Worm (Caenorhabditis elegans) whole organism, L2 larva: Measurements from ENCODE around the gene Y39G8B.5.

Source experiments
- C34F6.9 ChIP-seq: fragments of 150-350 bp; optimal IDR thresholded peaks from 2 replicates; lab custom pipeline; 2014; ENCODE audit warnings: missing biosample characterization, missing genetic modification characterization
- F13H6.1 ChIP-seq: sonication (generic microtip); optimal IDR thresholded peaks from 2 replicates; lab custom pipeline; 2016; ENCODE audit warnings: missing genetic modification characterization, missing compliant biosample characterization
- Y55F3AM.14 ChIP-seq: fragments of 200-800 bp; sonication (Bioruptor generic); optimal IDR thresholded peaks from 2 replicates; lab custom pipeline; 2018; ENCODE audit warnings: mild to moderate bottlenecking, missing genetic modification characterization, missing compliant biosample characterization
- ZK546.5 ChIP-seq: sonication (generic microtip); optimal IDR thresholded peaks from 2 replicates; lab custom pipeline; 2017; ENCODE audit warnings: missing biosample characterization, missing genetic modification characterization
- aly-2 ChIP-seq: fragments of 150-350 bp; optimal IDR thresholded peaks from 2 replicates; lab custom pipeline; 2014; ENCODE audit warnings: missing biosample characterization, missing genetic modification characterization
- ama-1 ChIP-seq: fragments of 150-350 bp; optimal IDR thresholded peaks from 2 replicates; lab custom pipeline; 2018; ENCODE audit warnings: inconsistent platforms
- blmp-1 ChIP-seq: sonication (generic microtip); optimal IDR thresholded peaks from 2 replicates; lab custom pipeline; 2017; ENCODE audit warnings: missing genetic modification characterization, mild to moderate bottlenecking, missing compliant biosample characterization, antibody characterized with exemption, moderate library complexity; ENCODE audit not compliant: insufficient read depth
- ceh-82 ChIP-seq: fragments of 150-350 bp; optimal IDR thresholded peaks from 2 replicates; lab custom pipeline; 2014; ENCODE audit warnings: missing biosample characterization, missing genetic modification characterization
- egl-27 ChIP-seq: sonication (generic microtip); optimal IDR thresholded peaks from 3 replicates; lab custom pipeline; 2017; ENCODE audit warnings: missing biosample characterization, missing genetic modification reagents, missing genetic modification characterization
- elt-1 ChIP-seq: fragments of 150-350 bp; optimal IDR thresholded peaks from 2 replicates; lab custom pipeline; 2014; ENCODE audit warnings: missing biosample characterization, missing genetic modification characterization
- fos-1 ChIP-seq: fragments of 150-350 bp; optimal IDR thresholded peaks from 2 replicates; lab custom pipeline; 2014; ENCODE audit warnings: missing biosample characterization, missing genetic modification characterization
- lin-11 ChIP-seq: fragments of 150-350 bp; sonication (generic microtip); optimal IDR thresholded peaks from 2 replicates; lab custom pipeline; 2014; ENCODE audit warnings: missing biosample characterization, missing genetic modification characterization, inconsistent platforms, mixed read lengths
- lin-13 ChIP-seq: fragments of 150-350 bp; optimal IDR thresholded peaks from 2 replicates; lab custom pipeline; 2014; ENCODE audit warnings: missing biosample characterization, missing genetic modification reagents, missing genetic modification characterization
- lin-39 ChIP-seq: fragments of 150-350 bp; optimal IDR thresholded peaks from 2 replicates; lab custom pipeline; 2014; ENCODE audit warnings: missing biosample characterization, missing genetic modification reagents, missing genetic modification characterization
- lsy-2 ChIP-seq, 2 experiments: fragments of 150-350 bp in 1 of 2; sonication (generic microtip) in 1 of 2; optimal IDR thresholded peaks; 2 replicates each; lab custom pipeline; 2014 to 2017; ENCODE audit warnings: missing biosample characterization in 2 of 2, missing genetic modification characterization in 2 of 2
- mdl-1 ChIP-seq, 2 experiments: fragments of 150-350 bp in 1 of 2; sonication (generic microtip) in 1 of 2; optimal IDR thresholded peaks; 2 replicates each; lab custom pipeline; 2017; ENCODE audit warnings: missing biosample characterization in 2 of 2, missing genetic modification characterization in 2 of 2
- nhr-10 ChIP-seq: sonication (generic microtip); optimal IDR thresholded peaks from 2 replicates; lab custom pipeline; 2017; ENCODE audit warnings: missing biosample characterization, missing genetic modification characterization
- nhr-11 ChIP-seq: fragments of 150-350 bp; optimal IDR thresholded peaks from 2 replicates; lab custom pipeline; 2014; ENCODE audit warnings: missing biosample characterization, missing genetic modification characterization
- nhr-12 ChIP-seq: fragments of 150-350 bp; optimal IDR thresholded peaks from 2 replicates; lab custom pipeline; 2014; ENCODE audit warnings: missing biosample characterization, missing genetic modification characterization
- nhr-21 ChIP-seq: fragments of 150-350 bp; optimal IDR thresholded peaks from 2 replicates; lab custom pipeline; 2014; ENCODE audit warnings: missing biosample characterization, missing genetic modification characterization
- nhr-23 ChIP-seq: fragments of 150-350 bp; optimal IDR thresholded peaks from 2 replicates; lab custom pipeline; 2014; ENCODE audit warnings: missing biosample characterization, missing genetic modification reagents, missing genetic modification characterization
- nhr-237 ChIP-seq: fragments of 150-350 bp; optimal IDR thresholded peaks from 2 replicates; lab custom pipeline; 2014; ENCODE audit warnings: missing biosample characterization, missing genetic modification characterization
- nhr-25 ChIP-seq: fragments of 150-350 bp; sonication (generic microtip); optimal IDR thresholded peaks from 3 replicates; lab custom pipeline; 2014; ENCODE audit warnings: missing biosample characterization, missing genetic modification characterization
- nhr-6 ChIP-seq: fragments of 150-350 bp; optimal IDR thresholded peaks from 2 replicates; lab custom pipeline; 2014; ENCODE audit warnings: missing biosample characterization, missing genetic modification characterization
- nhr-77 ChIP-seq: fragments of 150-350 bp; optimal IDR thresholded peaks from 2 replicates; lab custom pipeline; 2014; ENCODE audit warnings: missing biosample characterization, missing genetic modification characterization
- peb-1 ChIP-seq: fragments of 150-350 bp; optimal IDR thresholded peaks from 2 replicates; lab custom pipeline; 2014; ENCODE audit warnings: missing biosample characterization, missing genetic modification characterization
- sem-4 ChIP-seq: fragments of 150-350 bp; optimal IDR thresholded peaks from 2 replicates; lab custom pipeline; 2014; ENCODE audit warnings: missing biosample characterization, missing genetic modification reagents, missing genetic modification characterization
- skn-1 ChIP-seq: sonication (generic microtip); optimal IDR thresholded peaks from 2 replicates; lab custom pipeline; 2017; ENCODE audit warnings: missing biosample characterization, missing genetic modification characterization
- sma-3 ChIP-seq: sonication (generic microtip); optimal IDR thresholded peaks from 2 replicates; lab custom pipeline; 2016; ENCODE audit warnings: missing genetic modification reagents, missing genetic modification characterization, missing compliant biosample characterization
- sma-9 ChIP-seq, 2 experiments: fragments of 150-350 bp in 1 of 2; sonication (generic microtip) in 1 of 2; optimal IDR thresholded peaks; 2 replicates each; lab custom pipeline; 2014 to 2016; ENCODE audit warnings: missing genetic modification characterization in 2 of 2, mild to moderate bottlenecking in 1 of 2, missing biosample characterization in 1 of 2, missing compliant biosample characterization in 1 of 2, missing genetic modification reagents in 1 of 2, moderate library complexity in 1 of 2
- snpc-4 ChIP-seq: fragments of 150-350 bp; optimal IDR thresholded peaks from 2 replicates; lab custom pipeline; 2014; ENCODE audit warnings: missing biosample characterization, missing genetic modification characterization
- unc-39 ChIP-seq: fragments of 150-350 bp; optimal IDR thresholded peaks from 2 replicates; lab custom pipeline; 2014; ENCODE audit warnings: missing biosample characterization, missing genetic modification characterization
- unc-62 ChIP-seq: fragments of 150-350 bp; optimal IDR thresholded peaks from 2 replicates; lab custom pipeline; 2014; ENCODE audit warnings: missing biosample characterization, missing genetic modification reagents, missing genetic modification characterization
- zag-1 ChIP-seq: fragments of 150-350 bp; optimal IDR thresholded peaks from 2 replicates; lab custom pipeline; 2014; ENCODE audit warnings: missing biosample characterization, missing genetic modification characterization
- ztf-1 ChIP-seq: fragments of 200-800 bp; sonication (Bioruptor generic); conservative IDR thresholded peaks from 2 replicates; pipeline ENCODE4 v1.3.6; 2022; ENCODE audit warnings: missing genetic modification characterization, missing compliant biosample characterization
- ztf-11 ChIP-seq: sonication (generic microtip); optimal IDR thresholded peaks from 2 replicates; lab custom pipeline; 2017; ENCODE audit warnings: missing biosample characterization, missing genetic modification characterization

Gene Y39G8B.5

ce11 chrII:13972199-13972598, 19.4 kb downstream of the Y39G8B.5 start:
- no peak for TF ChIP-seq ztf-1 (GFP tag; lab: Robert Waterston, UW)
- TF ChIP-seq C34F6.9 (tag; lab: Kevin White, UChicago): no peak
- TF ChIP-seq skn-1 (tag; lab: Kevin White, UChicago): no peak
- TF ChIP-seq blmp-1 (tag; lab: Kevin White, UChicago): no peak
- no peak for TF ChIP-seq nhr-21 (tag; lab: Kevin White, UChicago)
- TF ChIP-seq lsy-2 (tag; optimal IDR thresholded peaks at IDR 0.05; lab: Kevin White, UChicago): no peak
- no peak for TF ChIP-seq aly-2 (tag; lab: Kevin White, UChicago)
- TF ChIP-seq ZK546.5 (tag; lab: Kevin White, UChicago): no peak
- TF ChIP-seq ceh-82: no peak
- TF ChIP-seq nhr-11 (tag; lab: Kevin White, UChicago): no peak
- no peak for TF ChIP-seq nhr-77 (tag; lab: Kevin White, UChicago)
- no peak for TF ChIP-seq snpc-4 (tag; lab: Kevin White, UChicago)
- no peak for TF ChIP-seq unc-62 (GFP tag; lab: Kevin White, UChicago)
- TF ChIP-seq lin-39: no peak
- TF ChIP-seq sem-4: no peak
- no peak for TF ChIP-seq fos-1
- no peak for TF ChIP-seq unc-39
- no peak for TF ChIP-seq F13H6.1 (tag; lab: Kevin White, UChicago)
- no peak for TF ChIP-seq nhr-23 (tag; lab: Kevin White, UChicago)

- no peak for TF ChIP-seq lin-11 (tag; lab: Kevin White, UChicago)
- TF ChIP-seq ztf-11 (tag; lab: Kevin White, UChicago): no peak
- no peak for TF ChIP-seq ama-1
- TF ChIP-seq nhr-10 (tag; lab: Kevin White, UChicago): no peak
- no peak for TF ChIP-seq nhr-237 (tag; lab: Kevin White, UChicago)
- TF ChIP-seq peb-1 (tag; lab: Kevin White, UChicago): no peak
- no peak for TF ChIP-seq elt-1 (tag; lab: Kevin White, UChicago)
- TF ChIP-seq zag-1 (tag; lab: Kevin White, UChicago): no peak
- TF ChIP-seq Y55F3AM.14 (GFP tag; lab: Kevin White, UChicago): no peak
- no peak for TF ChIP-seq nhr-6 (tag; lab: Kevin White, UChicago)
- no peak for TF ChIP-seq ZK546.5 (tag; lab: Kevin White, UChicago)
- no peak for TF ChIP-seq sma-9 (GFP tag; optimal IDR thresholded peaks at IDR 0.05; lab: Kevin White, UChicago)
- no peak for TF ChIP-seq sma-9 (tag; optimal IDR thresholded peaks at IDR 0.05; lab: Kevin White, UChicago)
- no peak for TF ChIP-seq ceh-82
- TF ChIP-seq egl-27: no peak
These were observed 22.7 kb downstream of the Y39G8B.5 start, which contains the start of gene sre-43 for ce11 chrII:13968979-13969378. Gene sre-43, minus strand, starts transcription at chrII:13969079.

- no peak for TF ChIP-seq Y55F3AM.14 (GFP tag; lab: Kevin White, UChicago)
- no peak for TF ChIP-seq sem-4
- no peak for TF ChIP-seq lsy-2 (tag; optimal IDR thresholded peaks at IDR 0.05; lab: Kevin White, UChicago)
- TF ChIP-seq lin-39: no peak
These were observed 25.4 kb downstream of the Y39G8B.5 start, which contains the start of gene W07G1.7 for ce11 chrII:13966242-13966641. Gene W07G1.7, minus strand, starts transcription at chrII:13966342.

ce11 chrII:13964325-13964724, 27.3 kb downstream of the Y39G8B.5 start:
- TF ChIP-seq sma-9 (GFP tag; optimal IDR thresholded peaks at IDR 0.05; lab: Kevin White, UChicago) (no peak), sma-9 (tag; optimal IDR thresholded peaks at IDR 0.05; lab: Kevin White, UChicago) (no peak), ZK546.5 (tag; lab: Kevin White, UChicago) (no peak), nhr-23 (tag; lab: Kevin White, UChicago) (no peak), ama-1 (no peak), ceh-82 (no peak), nhr-12 (tag; lab: Kevin White, UChicago) (no peak), nhr-25 (tag; lab: Kevin White, UChicago) (no peak)

ce11 chrII:13962319-13962718, 29.3 kb downstream of the Y39G8B.5 start, which contains the start of gene rpi-1:
Gene rpi-1, minus strand, starts transcription at chrII:13962419.
- TF ChIP-seq ztf-11 (tag; lab: Kevin White, UChicago) (no peak), F13H6.1 (tag; lab: Kevin White, UChicago) (no peak), ama-1 (no peak), lsy-2 (tag; optimal IDR thresholded peaks at IDR 0.05; lab: Kevin White, UChicago) (no peak), lin-13 (GFP tag; lab: Kevin White, UChicago) (no peak), lin-39 (no peak), sma-9 (GFP tag; optimal IDR thresholded peaks at IDR 0.05; lab: Kevin White, UChicago) (no peak), sma-9 (tag; optimal IDR thresholded peaks at IDR 0.05; lab: Kevin White, UChicago) (no peak), skn-1 (tag; lab: Kevin White, UChicago) (no peak), unc-62 (GFP tag; lab: Kevin White, UChicago) (no peak), sma-3 (no peak), ztf-1 (GFP tag; lab: Robert Waterston, UW) (no peak), C34F6.9 (tag; lab: Kevin White, UChicago) (no peak), ZK546.5 (tag; lab: Kevin White, UChicago) (no peak), nhr-21 (tag; lab: Kevin White, UChicago) (no peak), Y55F3AM.14 (GFP tag; lab: Kevin White, UChicago) (no peak), egl-27 (no peak), ceh-82 (no peak), mdl-1 (tag; optimal IDR thresholded peaks at IDR 0.05; lab: Kevin White, UChicago) (no peak)
